Fruit fly (Drosophila melanogaster): Measurements from ENCODE around the gene mIF2.

DNA sequence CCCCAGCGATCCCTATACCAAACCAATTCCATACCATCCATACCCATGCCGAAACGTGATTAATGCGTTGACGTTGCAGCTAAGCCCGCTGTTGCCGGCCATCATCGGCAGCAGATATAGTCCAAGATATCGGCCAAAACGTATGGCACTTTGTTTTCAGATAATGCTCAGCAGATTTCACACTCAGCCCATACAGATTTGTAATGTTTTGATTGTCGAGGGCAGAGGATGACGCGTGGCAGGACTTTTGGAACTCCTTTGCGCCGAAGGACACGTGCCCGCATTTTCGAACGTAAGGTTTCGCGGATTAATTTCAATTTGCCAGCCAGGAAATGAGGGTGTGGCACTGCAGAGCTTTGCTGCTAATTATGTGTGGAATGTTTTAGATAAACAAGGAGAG is 32.2 kb upstream of the mIF2 start:
- TF ChIP-seq fru (GFP tag; optimal IDR thresholded peaks at IDR 0.05) (no peak), h (GFP tag; optimal IDR thresholded peaks at IDR 0.05) (no peak), pan (optimal IDR thresholded peaks at IDR 0.05) (no peak), psq (GFP tag; optimal IDR thresholded peaks at IDR 0.05) (no peak), OdsH (GFP tag; optimal IDR thresholded peaks at IDR 0.05) (no peak), Vsx2 (GFP tag; optimal IDR thresholded peaks at IDR 0.05; ENCODE audit: partially characterized antibody) (no peak), Abd-B (GFP tag; optimal IDR thresholded peaks at IDR 0.05) (no peak), usp (GFP tag; optimal IDR thresholded peaks at IDR 0.05) (no peak), dmrt93B (GFP tag; optimal IDR thresholded peaks at IDR 0.05) (no peak), br (GFP tag; optimal IDR thresholded peaks at IDR 0.05) (no peak), woc (GFP tag; optimal IDR thresholded peaks at IDR 0.05) (no peak), GATAd (GFP tag; optimal IDR thresholded peaks at IDR 0.05) (no peak)
